Comparison of ENCODE assay signal across 1 fruit fly cellular context in genomic region chrX:6357456-6358007, dm6.
TF ChIP-seq lines count a peak whose summit lies in the region.

No protein-coding gene starts in this region.

TF ChIP-seq in whole organism, adult, 20 proteins besides CTCF, POLR2A, EP300 and RAD21 (continued from another document):
- peak; percentile 35 for TF ChIP-seq CG7101 (tag; optimal IDR thresholded peaks at IDR 0.05; lab: Kevin White, UChicago)
